Worm (Caenorhabditis elegans) whole organism, L1 larva: ENCODE data around the gene C24B5.4.
A peak's percentile ranks its signal among the peaks of the same experiment; 100 is the strongest.

Experiments used
- C16A3.4 ChIP-seq: fragments of 150-350 bp; optimal IDR thresholded peaks from 2 replicates; lab custom pipeline; 2014; ENCODE audit warnings: missing biosample characterization, missing genetic modification characterization
- aly-2 ChIP-seq: fragments of 150-350 bp; optimal IDR thresholded peaks from 2 replicates; lab custom pipeline; 2014; ENCODE audit warnings: missing biosample characterization, missing genetic modification characterization
- ama-1 ChIP-seq: fragments of 150-350 bp; optimal IDR thresholded peaks from 2 replicates; lab custom pipeline; 2014
- ceh-8 ChIP-seq: fragments of 200-800 bp; sonication (Bioruptor generic); optimal IDR thresholded peaks from 2 replicates; lab custom pipeline; 2018; ENCODE audit warnings: mild to moderate bottlenecking, missing genetic modification characterization, moderate library complexity, missing compliant biosample characterization
- ceh-82 ChIP-seq, 3 experiments: fragments of 150-350 bp in 1 of 3; sonication (generic microtip) in 2 of 3; optimal IDR thresholded peaks; 2 replicates each; lab custom pipeline; 2014 to 2017; ENCODE audit warnings: missing biosample characterization in 3 of 3, missing genetic modification characterization in 3 of 3
- ceh-90 ChIP-seq: sonication (generic microtip); optimal IDR thresholded peaks from 2 replicates; lab custom pipeline; 2016; ENCODE audit warnings: missing genetic modification characterization, missing compliant biosample characterization
- ces-1 ChIP-seq: fragments of 150-350 bp; optimal IDR thresholded peaks from 2 replicates; lab custom pipeline; 2014; ENCODE audit warnings: missing biosample characterization, missing genetic modification reagents, missing genetic modification characterization
- efl-1 ChIP-seq, 4 experiments: fragments of 150-350 bp; optimal IDR thresholded peaks in 3 of 4; peaks in 1 of 4; 1 replicate in 1 of 4; 2 replicates in 3 of 4; lab custom pipeline; 2014; ENCODE audit warnings: missing biosample characterization in 2 of 4, missing genetic modification characterization in 2 of 4, missing genetic modification reagents in 2 of 4
- efl-3 ChIP-seq: fragments of 200-800 bp; sonication (Bioruptor generic); optimal IDR thresholded peaks from 2 replicates; lab custom pipeline; 2018; ENCODE audit warnings: mild to moderate bottlenecking, missing genetic modification characterization, missing compliant biosample characterization
- egl-27 ChIP-seq, 2 experiments: fragments of 150-350 bp in 1 of 2; sonication (generic microtip); optimal IDR thresholded peaks; 3 replicates each; lab custom pipeline; 2017 to 2018; ENCODE audit warnings: missing biosample characterization in 2 of 2, missing genetic modification characterization in 2 of 2, missing genetic modification reagents in 2 of 2
- elt-3 ChIP-seq, 6 experiments: fragments of 150-350 bp in 1 of 6; sonication (generic microtip); optimal IDR thresholded peaks; 2 replicates each; lab custom pipeline; 2017 to 2018; ENCODE audit warnings: missing biosample characterization in 6 of 6, missing genetic modification characterization in 6 of 6, inconsistent platforms in 1 of 6
- ets-5 ChIP-seq: fragments of 200-800 bp; sonication (Bioruptor generic); IDR thresholded peaks from 2 replicates; pipeline ENCODE4 v1.3.6; 2022; ENCODE audit warnings: missing genetic modification characterization, missing compliant biosample characterization
- fkh-10 ChIP-seq: sonication (generic microtip); optimal IDR thresholded peaks from 2 replicates; lab custom pipeline; 2017; ENCODE audit warnings: missing biosample characterization, missing genetic modification reagents, missing genetic modification characterization
- fkh-4 ChIP-seq: sonication (generic microtip); optimal IDR thresholded peaks from 2 replicates; lab custom pipeline; 2016; ENCODE audit warnings: missing compliant biosample characterization, missing genetic modification characterization, borderline replicate concordance
- fkh-8 ChIP-seq: sonication (generic microtip); optimal IDR thresholded peaks from 2 replicates; lab custom pipeline; 2016; ENCODE audit warnings: mild to moderate bottlenecking, missing genetic modification characterization, missing compliant biosample characterization
- hlh-17 ChIP-seq: fragments of 200-800 bp; sonication (Bioruptor generic); optimal IDR thresholded peaks from 2 replicates; lab custom pipeline; 2018; ENCODE audit warnings: missing genetic modification characterization, mild to moderate bottlenecking, missing compliant biosample characterization, moderate library complexity, borderline replicate concordance
- hlh-4 ChIP-seq: sonication (generic microtip); optimal IDR thresholded peaks from 2 replicates; lab custom pipeline; 2016; ENCODE audit warnings: mild to moderate bottlenecking, missing genetic modification characterization, missing compliant biosample characterization
- jun-1 ChIP-seq: fragments of 150-350 bp; optimal IDR thresholded peaks from 2 replicates; lab custom pipeline; 2014; ENCODE audit warnings: missing biosample characterization, missing genetic modification reagents, missing genetic modification characterization
- lin-14 ChIP-seq: fragments of 200-800 bp; sonication (Bioruptor generic); optimal IDR thresholded peaks from 2 replicates; lab custom pipeline; 2018; ENCODE audit warnings: mild to moderate bottlenecking, missing genetic modification characterization, moderate library complexity, missing compliant biosample characterization
- lin-15B ChIP-seq: fragments of 150-350 bp; sonication (generic microtip); optimal IDR thresholded peaks from 3 replicates; lab custom pipeline; 2014; ENCODE audit warnings: missing biosample characterization, missing genetic modification characterization
- lin-39 ChIP-seq: fragments of 150-350 bp; optimal IDR thresholded peaks from 2 replicates; lab custom pipeline; 2014; ENCODE audit warnings: missing biosample characterization, missing genetic modification reagents, missing genetic modification characterization
- lir-3 ChIP-seq: sonication (generic microtip); optimal IDR thresholded peaks from 2 replicates; lab custom pipeline; 2016; ENCODE audit warnings: mild to moderate bottlenecking, missing genetic modification characterization, moderate library complexity, missing compliant biosample characterization; ENCODE audit not compliant: poor library complexity
- lsy-2 ChIP-seq, 2 experiments: fragments of 150-350 bp; optimal IDR thresholded peaks; 2 replicates each; lab custom pipeline; 2014; ENCODE audit warnings: missing biosample characterization in 2 of 2, missing genetic modification characterization in 2 of 2
- mdl-1 ChIP-seq, 2 experiments: fragments of 150-350 bp; optimal IDR thresholded peaks; 2 replicates each; lab custom pipeline; 2014 to 2017; ENCODE audit warnings: missing biosample characterization in 2 of 2, missing genetic modification characterization in 2 of 2, inconsistent platforms in 1 of 2
- mep-1 ChIP-seq: fragments of 150-350 bp; optimal IDR thresholded peaks from 2 replicates; lab custom pipeline; 2014; ENCODE audit warnings: missing biosample characterization, missing genetic modification characterization
- nhr-11 ChIP-seq: fragments of 150-350 bp; optimal IDR thresholded peaks from 2 replicates; lab custom pipeline; 2014; ENCODE audit warnings: missing biosample characterization, missing genetic modification characterization
- nhr-12 ChIP-seq: sonication (generic microtip); optimal IDR thresholded peaks from 2 replicates; lab custom pipeline; 2017; ENCODE audit warnings: missing biosample characterization, missing genetic modification characterization
- nhr-19 ChIP-seq: fragments of 200-800 bp; sonication (Bioruptor generic); conservative IDR thresholded peaks from 2 replicates; pipeline ENCODE4 v1.3.6; 2022; ENCODE audit warnings: missing genetic modification characterization, missing compliant biosample characterization
- nhr-47 ChIP-seq: sonication (generic microtip); optimal IDR thresholded peaks from 2 replicates; lab custom pipeline; 2016; ENCODE audit warnings: mild to moderate bottlenecking, missing genetic modification characterization, moderate library complexity, missing compliant biosample characterization
- nhr-71 ChIP-seq: sonication (generic microtip); optimal IDR thresholded peaks from 2 replicates; lab custom pipeline; 2016; ENCODE audit warnings: mild to moderate bottlenecking, missing genetic modification characterization, moderate library complexity, missing compliant biosample characterization
- nhr-77 ChIP-seq: fragments of 150-350 bp; optimal IDR thresholded peaks from 2 replicates; lab custom pipeline; 2014; ENCODE audit warnings: missing biosample characterization, missing genetic modification characterization
- nhr-85 ChIP-seq: sonication (generic microtip); peaks from one replicate; lab custom pipeline; 2016; ENCODE audit warnings: missing genetic modification characterization, inconsistent platforms, missing compliant biosample characterization
- nhr-90 ChIP-seq: sonication (generic microtip); optimal IDR thresholded peaks from 2 replicates; lab custom pipeline; 2016; ENCODE audit warnings: mild to moderate bottlenecking, missing genetic modification characterization, missing compliant biosample characterization; ENCODE audit not compliant: poor library complexity
- pax-3 ChIP-seq: fragments of 200-800 bp; sonication (Bioruptor generic); optimal IDR thresholded peaks from 2 replicates; lab custom pipeline; 2018; ENCODE audit warnings: mild to moderate bottlenecking, missing genetic modification characterization, moderate library complexity, missing compliant biosample characterization
- sox-4 ChIP-seq: sonication (generic microtip); optimal IDR thresholded peaks from 2 replicates; lab custom pipeline; 2016; ENCODE audit warnings: missing genetic modification characterization, missing compliant biosample characterization
- sptf-1 ChIP-seq: fragments of 150-350 bp; optimal IDR thresholded peaks from 2 replicates; lab custom pipeline; 2014; ENCODE audit warnings: missing biosample characterization, missing genetic modification characterization
- sup-37 ChIP-seq: fragments of 200-800 bp; sonication (Bioruptor generic); optimal IDR thresholded peaks from 2 replicates; lab custom pipeline; 2018; ENCODE audit warnings: mild to moderate bottlenecking, missing genetic modification characterization, missing compliant biosample characterization
- swsn-7 ChIP-seq: sonication (generic microtip); optimal IDR thresholded peaks from 2 replicates; lab custom pipeline; 2016; ENCODE audit warnings: missing genetic modification characterization, missing compliant biosample characterization
- tbx-2 ChIP-seq: sonication (generic microtip); optimal IDR thresholded peaks from 2 replicates; lab custom pipeline; 2016; ENCODE audit warnings: missing genetic modification characterization, missing compliant biosample characterization
- vab-15 ChIP-seq: sonication (generic microtip); optimal IDR thresholded peaks from 2 replicates; lab custom pipeline; 2017; ENCODE audit warnings: missing genotype, mild to moderate bottlenecking, missing genetic modification characterization, missing compliant biosample characterization
- zag-1 ChIP-seq: fragments of 150-350 bp; optimal IDR thresholded peaks from 2 replicates; lab custom pipeline; 2014; ENCODE audit warnings: missing biosample characterization, missing genetic modification characterization

Gene C24B5.4

ce11 chrV:9165073-9165699, 31.9 kb downstream of the C24B5.4 start, which contains the start of gene col-10 (continued):
- TF ChIP-seq ets-5, result no peak
- TF ChIP-seq fkh-4, result no peak
- no peak for TF ChIP-seq ceh-82 (tag; optimal IDR thresholded peaks at IDR 0.05; lab: Kevin White, UChicago)
- TF ChIP-seq sup-37 (GFP tag; lab: Kevin White, UChicago), result no peak
- no peak for TF ChIP-seq fkh-8
- TF ChIP-seq lin-14, result peak; percentile 91
- no peak for TF ChIP-seq hlh-4 (tag; lab: Kevin White, UChicago)
- no peak for TF ChIP-seq nhr-77 (tag; lab: Kevin White, UChicago)
- no peak for TF ChIP-seq efl-1 (optimal IDR thresholded peaks at IDR 0.05; lab: Kevin White, UChicago)
- no peak for TF ChIP-seq efl-1 (GFP tag; optimal IDR thresholded peaks at IDR 0.05 in 1 of 2; lab: Kevin White, UChicago)
- TF ChIP-seq ces-1, result no peak
- TF ChIP-seq mdl-1 (tag; optimal IDR thresholded peaks at IDR 0.05; lab: Kevin White, UChicago), result no peak
- TF ChIP-seq zag-1 (tag; lab: Kevin White, UChicago), result no peak
- TF ChIP-seq fkh-10, result no peak
- no peak for TF ChIP-seq egl-27 (tag; optimal IDR thresholded peaks at IDR 0.05; lab: Kevin White, UChicago)
- TF ChIP-seq mep-1 (tag; lab: Kevin White, UChicago), result peak; percentile 26
- no peak for TF ChIP-seq lir-3 (tag; lab: Kevin White, UChicago)
- no peak for TF ChIP-seq C16A3.4 (tag; lab: Kevin White, UChicago)
- TF ChIP-seq nhr-12 (tag; lab: Kevin White, UChicago), result no peak
- TF ChIP-seq ceh-90 (tag; lab: Kevin White, UChicago), result no peak
- no peak for TF ChIP-seq pax-3
- TF ChIP-seq nhr-11 (tag; lab: Kevin White, UChicago), result no peak
- peak in 4 of 6 experiments; percentile 40 to 82 (median 62) for TF ChIP-seq elt-3 (tag; optimal IDR thresholded peaks at IDR 0.05; lab: Kevin White, UChicago)
- TF ChIP-seq efl-3, result no peak
- TF ChIP-seq sptf-1 (tag; lab: Kevin White, UChicago), result no peak
- no peak for TF ChIP-seq lin-15B (tag; lab: Kevin White, UChicago)
- no peak for TF ChIP-seq sox-4 (tag; lab: Kevin White, UChicago)
- no peak for TF ChIP-seq tbx-2
- no peak for TF ChIP-seq lin-39 (tag; lab: Kevin White, UChicago)
- no peak for TF ChIP-seq hlh-17 (GFP tag; lab: Kevin White, UChicago)
- no peak for TF ChIP-seq swsn-7 (tag; lab: Kevin White, UChicago)

- TF ChIP-seq elt-3 (tag; optimal IDR thresholded peaks at IDR 0.05; lab: Kevin White, UChicago) (peak in 2 of 6 experiments; percentile 35 to 46), nhr-90 (tag; lab: Kevin White, UChicago) (peak; percentile 10), ceh-8 (GFP tag; lab: Kevin White, UChicago) (no peak), nhr-71 (tag; lab: Kevin White, UChicago) (peak; percentile 50), lin-14 (peak; percentile 6), nhr-19 (GFP tag; lab: Robert Waterston, UW) (0 out of 2 replicates have a peak, but pooled peaks have one; percentile 5), vab-15 (no peak), nhr-85 (tag; lab: Kevin White, UChicago) (peak; percentile 70), ama-1 (lab: Kevin White, UChicago) (peak; percentile 73), efl-1 (optimal IDR thresholded peaks at IDR 0.05; lab: Kevin White, UChicago) (peak in 1 of 2 experiments; percentile 11), efl-1 (GFP tag; optimal IDR thresholded peaks at IDR 0.05 in 1 of 2; lab: Kevin White, UChicago) (no peak), tbx-2 (no peak), lsy-2 (tag; optimal IDR thresholded peaks at IDR 0.05; lab: Kevin White, UChicago) (peak in 1 of 2 experiments; percentile 43), nhr-47 (peak; percentile 21), nhr-11 (tag; lab: Kevin White, UChicago) (no peak), aly-2 (peak; percentile 54), jun-1 (tag; lab: Kevin White, UChicago) (peak; percentile 42)
These were observed 33.2 kb downstream of the C24B5.4 start for ce11 chrV:9163897-9164296.
